Fruit fly (Drosophila melanogaster): ENCODE results near the gene CG10588.

Gene CG10588

DNA sequence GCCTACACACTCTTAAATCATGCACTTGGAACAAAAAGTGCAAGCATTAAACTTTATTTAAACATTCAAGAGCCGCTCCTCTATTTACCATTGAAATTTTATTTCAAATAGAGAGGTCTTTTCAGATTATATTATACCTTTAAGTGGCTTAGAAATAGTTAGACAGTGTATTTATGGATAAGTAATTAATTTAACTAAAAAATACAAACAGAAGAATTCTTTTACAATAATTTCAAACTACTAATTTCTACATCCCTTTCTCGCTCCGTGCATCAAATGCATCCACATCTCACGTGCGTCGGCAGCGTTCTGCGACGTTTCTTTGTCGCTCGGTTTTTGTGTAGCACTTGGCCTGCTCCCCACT is 6.6 kb upstream of the CG10588 start (continued):
- TF ChIP-seq NFAT (GFP tag; IDR thresholded peaks at IDR 0.05): no peak
- TF ChIP-seq HLH3B (GFP tag; IDR thresholded peaks at IDR 0.05): peak; percentile 58; the same call in 1 of the 2 replicates
- TF ChIP-seq CG8359 (GFP tag; optimal IDR thresholded peaks at IDR 0.05; ENCODE audit: borderline replicate concordance): no peak
- peak; percentile 37; the same call in 2 of the 3 replicates for TF ChIP-seq tgo (GFP tag; IDR thresholded peaks at IDR 0.05)
- TF ChIP-seq CG4820 (GFP tag; optimal IDR thresholded peaks at IDR 0.05): peak; percentile 66
- TF ChIP-seq CG8765 (GFP tag; IDR thresholded peaks at IDR 0.05): no peak
- no peak for TF ChIP-seq CG4854 (GFP tag; optimal IDR thresholded peaks at IDR 0.05)
- no peak for TF ChIP-seq schlank (tag; optimal IDR thresholded peaks at IDR 0.05)
- peak; percentile 74 for TF ChIP-seq CG12391 (tag; optimal IDR thresholded peaks at IDR 0.05)
- TF ChIP-seq Optix (GFP tag; IDR thresholded peaks at IDR 0.05): no peak
- TF ChIP-seq gem (tag; optimal IDR thresholded peaks at IDR 0.05): peak; percentile 88
- TF ChIP-seq Dad (GFP tag; optimal IDR thresholded peaks at IDR 0.05): no peak
- peak; percentile 45 to 53 for TF ChIP-seq chif (GFP tag; optimal IDR thresholded peaks at IDR 0.05)
- TF ChIP-seq Bgb (GFP tag; IDR thresholded peaks at IDR 0.05; ENCODE audit: partially characterized antibody): no peak
- TF ChIP-seq rib (GFP tag; IDR thresholded peaks at IDR 0.05): no peak
- TF ChIP-seq slou (GFP tag; optimal IDR thresholded peaks at IDR 0.05): no peak
- TF ChIP-seq crp (GFP tag; optimal IDR thresholded peaks at IDR 0.05): no peak
- TF ChIP-seq bowl (GFP tag; IDR thresholded peaks at IDR 0.05): no peak
- TF ChIP-seq pnt (GFP tag; optimal IDR thresholded peaks at IDR 0.05): peak; percentile 11
- peak; percentile 57 for TF ChIP-seq CG9437 (GFP tag; optimal IDR thresholded peaks at IDR 0.05)
- TF ChIP-seq phol (tag; optimal IDR thresholded peaks at IDR 0.05): peak; percentile 86
- TF ChIP-seq Lim3 (GFP tag; IDR thresholded peaks at IDR 0.05): no peak
- peak; percentile 56; the same call in 1 of the 2 replicates for TF ChIP-seq Ptx1 (GFP tag; IDR thresholded peaks at IDR 0.05)
- TF ChIP-seq stwl (tag; optimal IDR thresholded peaks at IDR 0.05): no peak
- TF ChIP-seq CG12236 (GFP tag; optimal IDR thresholded peaks at IDR 0.05): no peak
- no peak for TF ChIP-seq disco-r (GFP tag; optimal IDR thresholded peaks at IDR 0.05)
- TF ChIP-seq en (GFP tag; optimal IDR thresholded peaks at IDR 0.05): no peak
- TF ChIP-seq dysf (GFP tag; IDR thresholded peaks at IDR 0.05): peak; percentile 59; the same call in 2 of the 3 replicates
- peak; percentile 61 for TF ChIP-seq tin (GFP tag; optimal IDR thresholded peaks at IDR 0.05)
- TF ChIP-seq pfk (GFP tag; optimal IDR thresholded peaks at IDR 0.05): no peak
- no peak for TF ChIP-seq CG34224 (GFP tag; IDR thresholded peaks at IDR 0.05; ENCODE audit: partially characterized antibody)
- no peak for TF ChIP-seq psq (GFP tag; optimal IDR thresholded peaks at IDR 0.05)
- no peak for TF ChIP-seq luna (GFP tag; optimal IDR thresholded peaks at IDR 0.05)
- TF ChIP-seq CG11560 (tag; IDR thresholded peaks at IDR 0.05): no peak
- no peak for TF ChIP-seq BEAF-32 (GFP tag; optimal IDR thresholded peaks at IDR 0.05)
- TF ChIP-seq Hr39 (optimal IDR thresholded peaks at IDR 0.05): no peak
- peak; percentile 77 for TF ChIP-seq D19A (tag; optimal IDR thresholded peaks at IDR 0.05)
- TF ChIP-seq mld (GFP tag; IDR thresholded peaks at IDR 0.05; ENCODE audit: partially characterized antibody): no peak
- TF ChIP-seq CG18476 (GFP tag; optimal IDR thresholded peaks at IDR 0.05): peak; percentile 59
- TF ChIP-seq Sin3A (optimal IDR thresholded peaks at IDR 0.05): no peak
- peak; percentile 83 for TF ChIP-seq CG17359 (tag; optimal IDR thresholded peaks at IDR 0.05)
- TF ChIP-seq Awh (GFP tag; IDR thresholded peaks at IDR 0.05): peak; percentile 65
- no peak for TF ChIP-seq sima (GFP tag; optimal IDR thresholded peaks at IDR 0.05)
- no peak for TF ChIP-seq Nf-YC (tag; optimal IDR thresholded peaks at IDR 0.05)
- TF ChIP-seq cg (GFP tag; optimal IDR thresholded peaks at IDR 0.05): no peak
- TF ChIP-seq CG13287 (GFP tag; IDR thresholded peaks at IDR 0.05; ENCODE audit: partially characterized antibody): no peak
- TF ChIP-seq CG18764 (GFP tag; optimal IDR thresholded peaks at IDR 0.05): no peak
- TF ChIP-seq ash1 (GFP tag; optimal IDR thresholded peaks at IDR 0.05): no peak
- TF ChIP-seq Deaf1 (tag; optimal IDR thresholded peaks at IDR 0.05): no peak
- TF ChIP-seq CG10565 (GFP tag; optimal IDR thresholded peaks at IDR 0.05): no peak
- peak; percentile 71 for TF ChIP-seq H15 (GFP tag; IDR thresholded peaks at IDR 0.05)
- peak; percentile 85 for TF ChIP-seq Blimp-1 (GFP tag; optimal IDR thresholded peaks at IDR 0.05)

Measured in whole organism, embryonic.